Fruit fly (Drosophila melanogaster) whole organism, prepupa: ENCODE data around the gene CG34290.
A peak's percentile ranks its signal among the peaks of the same experiment; 100 is the strongest.

ENCODE experiments used
- Blimp-1 ChIP-seq: fragments of 200-800 bp; sonication (Bioruptor generic); optimal IDR thresholded peaks from 3 replicates; lab custom pipeline; 2017; ENCODE audit warnings: missing biosample characterization, missing genetic modification characterization, mild to moderate bottlenecking, moderate library complexity, missing genetic modification reagents
- CG10631 ChIP-seq: fragments of 200-800 bp; sonication (Bioruptor generic); optimal IDR thresholded peaks from 2 replicates; lab custom pipeline; 2016; ENCODE audit warnings: missing biosample characterization, missing genetic modification characterization
- CG10669 ChIP-seq: fragments of 200-800 bp; sonication (Bioruptor generic); optimal IDR thresholded peaks from 3 replicates; lab custom pipeline; 2018; ENCODE audit warnings: missing biosample characterization, mild to moderate bottlenecking, missing genetic modification characterization, moderate library complexity
- CG11294 ChIP-seq: fragments of 200-800 bp; sonication (Bioruptor generic); IDR thresholded peaks from 2 replicates; pipeline ENCODE4 v1.3.6; 2022; ENCODE audit warnings: missing biosample characterization, missing genetic modification characterization
- CG11902 ChIP-seq: fragments of 200-800 bp; sonication (Bioruptor generic); optimal IDR thresholded peaks from 3 replicates; lab custom pipeline; 2016; ENCODE audit warnings: missing biosample characterization, missing genetic modification characterization
- CG3032 ChIP-seq: fragments of 200-800 bp; optimal IDR thresholded peaks from 2 replicates; lab custom pipeline; 2019; ENCODE audit warnings: missing biosample characterization, mild to moderate bottlenecking, missing genetic modification characterization, moderate library complexity
- CG32006 ChIP-seq: fragments of 200-800 bp; sonication (Bioruptor generic); optimal IDR thresholded peaks from 3 replicates; lab custom pipeline; 2017; ENCODE audit warnings: missing biosample characterization, mild to moderate bottlenecking, missing genetic modification characterization
- CG34406 ChIP-seq: fragments of 200-800 bp; sonication (Bioruptor generic); optimal IDR thresholded peaks from 3 replicates; lab custom pipeline; 2016; ENCODE audit warnings: missing biosample characterization, missing genetic modification characterization
- CG3919 ChIP-seq: fragments of 200-800 bp; sonication (Bioruptor generic); optimal IDR thresholded peaks from 3 replicates; lab custom pipeline; 2016; ENCODE audit warnings: missing biosample characterization, missing genetic modification characterization
- CG6276 ChIP-seq: fragments of 200-800 bp; sonication (Bioruptor generic); optimal IDR thresholded peaks from 2 replicates; lab custom pipeline; 2017; ENCODE audit warnings: missing biosample characterization, mild to moderate bottlenecking, missing genetic modification characterization
- CG6792 ChIP-seq: fragments of 200-800 bp; sonication (Bioruptor generic); optimal IDR thresholded peaks from 3 replicates; lab custom pipeline; 2016; ENCODE audit warnings: missing biosample characterization, missing genetic modification characterization
- CG6808 ChIP-seq: fragments of 200-800 bp; sonication (Bioruptor generic); optimal IDR thresholded peaks from 3 replicates; lab custom pipeline; 2017; ENCODE audit warnings: missing biosample characterization, missing genetic modification characterization, mild to moderate bottlenecking, moderate library complexity, missing genetic modification reagents
- CG8319 ChIP-seq: fragments of 200-800 bp; sonication (Bioruptor generic); optimal IDR thresholded peaks from 3 replicates; lab custom pipeline; 2016; ENCODE audit warnings: missing biosample characterization, missing genetic modification characterization
- CG8632 ChIP-seq: fragments of 200-800 bp; sonication (Bioruptor generic); optimal IDR thresholded peaks from 3 replicates; lab custom pipeline; 2016; ENCODE audit warnings: missing biosample characterization, missing genetic modification characterization
- CG9139 ChIP-seq: fragments of 200-800 bp; sonication (Bioruptor generic); optimal IDR thresholded peaks from 3 replicates; lab custom pipeline; 2017; ENCODE audit warnings: missing biosample characterization, mild to moderate bottlenecking, missing genetic modification characterization
- Eip75B ChIP-seq: fragments of 200-800 bp; sonication (Bioruptor generic); optimal IDR thresholded peaks from 3 replicates; lab custom pipeline; 2016; ENCODE audit warnings: missing biosample characterization, missing genetic modification characterization
- Eip78C ChIP-seq: fragments of 200-800 bp; sonication (Bioruptor generic); peaks from one replicate; lab custom pipeline; 2016; ENCODE audit warnings: missing biosample characterization, missing genetic modification characterization
- Eip93F ChIP-seq: fragments of 200-800 bp; sonication (Bioruptor generic); optimal IDR thresholded peaks from 2 replicates; lab custom pipeline; 2016; ENCODE audit warnings: missing biosample characterization, mild to moderate bottlenecking, missing genetic modification characterization
- Hr38 ChIP-seq: sonication (Bioruptor generic); optimal IDR thresholded peaks from 2 replicates; lab custom pipeline; 2016; ENCODE audit warnings: missing biosample characterization, missing genetic modification characterization
- Hr4 ChIP-seq: fragments of 200-800 bp; sonication (Bioruptor generic); optimal IDR thresholded peaks from 3 replicates; lab custom pipeline; 2016; ENCODE audit warnings: missing biosample characterization, missing genetic modification characterization
- Smox ChIP-seq: fragments of 200-800 bp; sonication (Bioruptor generic); optimal IDR thresholded peaks from 3 replicates; lab custom pipeline; 2016; ENCODE audit warnings: missing biosample characterization, missing genetic modification characterization
- Sox14 ChIP-seq: fragments of 200-800 bp; sonication (Bioruptor generic); optimal IDR thresholded peaks from 3 replicates; lab custom pipeline; 2016; ENCODE audit warnings: missing biosample characterization, missing genetic modification characterization
- achi ChIP-seq: fragments of 200-800 bp; sonication (Bioruptor generic); optimal IDR thresholded peaks from 3 replicates; lab custom pipeline; 2016; ENCODE audit warnings: missing biosample characterization, missing genetic modification characterization
- acj6 ChIP-seq: fragments of 200-800 bp; sonication (Bioruptor generic); optimal IDR thresholded peaks from 3 replicates; lab custom pipeline; 2016; ENCODE audit warnings: missing biosample characterization, missing genetic modification characterization
- cyc ChIP-seq: fragments of 200-800 bp; sonication (Bioruptor generic); optimal IDR thresholded peaks from 3 replicates; lab custom pipeline; 2016; ENCODE audit warnings: missing biosample characterization, missing genetic modification characterization
- dac ChIP-seq: fragments of 200-800 bp; sonication (Bioruptor generic); optimal IDR thresholded peaks from 2 replicates; lab custom pipeline; 2017; ENCODE audit warnings: missing biosample characterization, mild to moderate bottlenecking, missing genetic modification characterization
- dsx ChIP-seq: fragments of 200-800 bp; optimal IDR thresholded peaks from 3 replicates; lab custom pipeline; 2019; ENCODE audit warnings: missing biosample characterization, mild to moderate bottlenecking, missing genetic modification characterization, moderate library complexity; ENCODE audit not compliant: poor library complexity, severe bottlenecking
- eg ChIP-seq: fragments of 200-800 bp; sonication (Bioruptor generic); IDR thresholded peaks from 3 replicates; pipeline ENCODE4 v1.3.6; 2022; ENCODE audit warnings: missing biosample characterization, missing genetic modification characterization
- esn ChIP-seq: fragments of 200-800 bp; sonication (Bioruptor generic); optimal IDR thresholded peaks from 2 replicates; lab custom pipeline; 2016; ENCODE audit warnings: missing biosample characterization, mild to moderate bottlenecking, missing genetic modification characterization, moderate library complexity
- fd59A ChIP-seq: fragments of 200-800 bp; sonication (Bioruptor generic); optimal IDR thresholded peaks from 2 replicates; lab custom pipeline; 2017; ENCODE audit warnings: missing biosample characterization, mild to moderate bottlenecking, missing genetic modification characterization, missing genetic modification reagents
- fd85E ChIP-seq: fragments of 200-800 bp; sonication (Bioruptor generic); optimal IDR thresholded peaks from 3 replicates; lab custom pipeline; 2016; ENCODE audit warnings: missing biosample characterization, missing genetic modification characterization
- fkh ChIP-seq: fragments of 200-800 bp; sonication (Bioruptor generic); optimal IDR thresholded peaks from 3 replicates; lab custom pipeline; 2017; ENCODE audit warnings: missing biosample characterization, mild to moderate bottlenecking, missing genetic modification characterization, moderate library complexity
- net ChIP-seq: fragments of 200-800 bp; sonication (Bioruptor generic); optimal IDR thresholded peaks from 3 replicates; lab custom pipeline; 2016; ENCODE audit warnings: missing biosample characterization, missing genetic modification characterization
- pdm3 ChIP-seq: fragments of 200-800 bp; sonication (Bioruptor generic); optimal IDR thresholded peaks from 3 replicates; lab custom pipeline; 2016; ENCODE audit warnings: missing biosample characterization, missing genetic modification characterization
- salr ChIP-seq, 2 experiments: fragments of 200-800 bp; sonication (Bioruptor generic); optimal IDR thresholded peaks; 3 replicates each; lab custom pipeline; 2016 to 2018; ENCODE audit warnings: missing biosample characterization in 2 of 2, missing genetic modification characterization in 2 of 2, mild to moderate bottlenecking in 1 of 2
- spab ChIP-seq: fragments of 200-800 bp; sonication (Bioruptor generic); optimal IDR thresholded peaks from 2 replicates; lab custom pipeline; 2017; ENCODE audit warnings: missing biosample characterization, mild to moderate bottlenecking, missing genetic modification characterization, missing genetic modification reagents
- ss ChIP-seq, 2 experiments: fragments of 200-800 bp; sonication (Bioruptor generic); optimal IDR thresholded peaks; 2 replicates in 1 of 2; 3 replicates in 1 of 2; lab custom pipeline; 2017 to 2018; ENCODE audit warnings: mild to moderate bottlenecking in 2 of 2, missing biosample characterization in 2 of 2, missing genetic modification characterization in 2 of 2, moderate library complexity in 1 of 2
- svp ChIP-seq: fragments of 200-800 bp; sonication (Bioruptor generic); peaks from one replicate; lab custom pipeline; 2016; ENCODE audit warnings: missing biosample characterization, missing genetic modification characterization

Gene CG34290

DNA sequence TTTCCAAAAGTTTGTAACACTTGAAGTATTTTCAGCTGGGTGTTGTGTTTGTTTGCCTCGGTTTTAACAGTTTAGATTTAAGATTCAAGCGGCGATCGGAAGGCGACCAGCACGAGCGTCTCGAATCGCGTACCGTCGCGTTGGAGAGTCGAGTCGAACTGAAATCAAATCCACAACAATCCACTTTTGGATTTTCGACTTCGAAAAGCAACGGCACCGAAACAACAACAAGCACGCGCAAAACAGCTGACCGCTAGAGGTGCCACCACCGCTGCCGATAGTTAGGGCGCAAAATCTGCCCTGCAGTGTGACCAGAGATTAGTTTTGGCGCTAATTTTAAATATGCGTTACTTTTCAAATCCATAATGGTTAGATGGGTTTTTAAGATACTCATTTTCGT lies 18.5 kb downstream of the CG34290 start, which contains the start of gene jar (continued):
- TF ChIP-seq Eip78C (peak; percentile 81), spab (no peak), Hr4 (GFP tag; lab: Kevin White, UChicago) (no peak), Blimp-1 (no peak), Smox (GFP tag; lab: Kevin White, UChicago) (no peak), CG10631 (GFP tag; lab: Kevin White, UChicago) (no peak), CG6792 (GFP tag; lab: Kevin White, UChicago) (no peak), CG10669 (GFP tag; lab: Kevin White, UChicago) (no peak), CG9139 (GFP tag; lab: Kevin White, UChicago) (peak; percentile 15), CG8632 (GFP tag; lab: Kevin White, UChicago) (no peak), dac (GFP tag; lab: Kevin White, UChicago) (no peak), fd85E (GFP tag; lab: Kevin White, UChicago) (no peak), ss (GFP tag; optimal IDR thresholded peaks at IDR 0.05; lab: Kevin White, UChicago) (peak; percentile 26 to 39), CG11294 (GFP tag; lab: Robert Waterston, UW) (no peak), CG3032 (tag; lab: Kevin White, UChicago) (peak; percentile 11), CG3919 (peak; percentile 21)

DNA sequence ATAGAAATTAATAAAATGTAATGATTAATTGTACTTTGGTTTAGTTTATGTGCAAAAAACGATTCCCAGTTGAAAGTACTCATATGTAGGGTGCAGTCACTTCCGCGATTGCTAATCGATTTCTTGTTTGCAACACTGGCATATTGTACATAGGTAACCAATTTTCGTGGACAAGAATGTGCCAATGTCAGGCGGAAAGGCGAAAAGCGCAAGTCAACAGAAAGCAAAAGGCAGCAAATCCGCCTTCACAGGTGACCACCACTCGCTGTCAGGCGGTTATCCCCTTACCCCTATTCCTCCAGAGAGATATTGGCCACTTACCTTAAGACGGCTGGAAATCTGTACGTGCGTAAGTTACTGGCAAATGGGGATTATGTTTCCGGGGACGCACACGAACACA lies 19.0 kb downstream of the CG34290 start:
- no peak for TF ChIP-seq acj6
- TF ChIP-seq CG6276 (GFP tag; lab: Kevin White, UChicago), result no peak
- no peak for TF ChIP-seq svp (GFP tag; lab: Kevin White, UChicago)
- no peak for TF ChIP-seq CG10631 (GFP tag; lab: Kevin White, UChicago)

DNA sequence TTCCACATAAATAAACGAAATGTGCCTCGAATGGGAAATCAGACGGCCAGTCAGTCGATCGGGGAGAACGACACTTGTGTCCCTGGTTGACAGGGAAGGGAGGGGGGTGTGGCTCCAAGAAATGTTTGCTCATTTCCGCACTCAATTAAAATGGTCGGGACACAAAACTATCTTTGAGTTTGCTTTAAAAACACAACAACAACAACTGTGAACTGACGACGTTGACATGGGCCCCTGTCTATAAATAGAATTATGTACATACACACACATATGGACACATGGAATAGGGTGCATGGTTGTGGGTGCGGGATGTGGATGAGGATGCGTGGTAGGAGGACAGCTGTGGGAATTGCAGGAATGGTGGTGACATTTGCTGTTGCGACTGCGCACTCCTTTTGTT lies 19.6 kb downstream of the CG34290 start:
- TF ChIP-seq CG10669 (GFP tag; lab: Kevin White, UChicago) (no peak), Eip75B (GFP tag; lab: Kevin White, UChicago) (no peak), CG11294 (GFP tag; lab: Robert Waterston, UW) (no peak), CG10631 (GFP tag; lab: Kevin White, UChicago) (no peak), ss (GFP tag; optimal IDR thresholded peaks at IDR 0.05; lab: Kevin White, UChicago) (peak in 1 of 2 experiments; percentile 27), Sox14 (GFP tag; lab: Kevin White, UChicago) (no peak), fkh (GFP tag; lab: Kevin White, UChicago) (peak; percentile 80), CG8319 (GFP tag; lab: Kevin White, UChicago) (no peak)

DNA sequence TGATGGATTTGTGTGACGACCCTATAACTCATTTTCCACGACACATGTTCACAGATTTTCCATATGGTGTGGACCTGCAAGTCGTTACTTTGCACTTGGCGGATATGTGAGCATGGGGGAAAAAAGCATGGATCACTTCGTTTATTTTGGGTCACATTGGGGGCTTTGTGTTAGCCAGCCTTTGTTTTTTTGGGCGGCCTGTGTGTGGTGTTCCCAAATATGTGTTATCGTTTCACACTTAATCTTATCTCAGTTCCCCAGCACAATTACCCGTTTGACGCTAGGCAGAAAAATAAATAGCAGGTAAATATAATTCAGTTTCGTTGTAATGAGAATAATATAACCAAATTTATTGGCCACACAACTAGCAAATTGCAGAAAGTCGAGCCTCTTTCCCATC lies 21.3 kb downstream of the CG34290 start:
- TF ChIP-seq fkh (GFP tag; lab: Kevin White, UChicago), result peak; percentile 51
- no peak for TF ChIP-seq CG6808 (GFP tag; lab: Kevin White, UChicago)
- peak; percentile 28 for TF ChIP-seq Eip93F (GFP tag; lab: Kevin White, UChicago)
- no peak for TF ChIP-seq Hr38 (GFP tag; lab: Kevin White, UChicago)
- no peak for TF ChIP-seq acj6
- no peak for TF ChIP-seq eg (GFP tag; lab: Robert Waterston, UW)

DNA sequence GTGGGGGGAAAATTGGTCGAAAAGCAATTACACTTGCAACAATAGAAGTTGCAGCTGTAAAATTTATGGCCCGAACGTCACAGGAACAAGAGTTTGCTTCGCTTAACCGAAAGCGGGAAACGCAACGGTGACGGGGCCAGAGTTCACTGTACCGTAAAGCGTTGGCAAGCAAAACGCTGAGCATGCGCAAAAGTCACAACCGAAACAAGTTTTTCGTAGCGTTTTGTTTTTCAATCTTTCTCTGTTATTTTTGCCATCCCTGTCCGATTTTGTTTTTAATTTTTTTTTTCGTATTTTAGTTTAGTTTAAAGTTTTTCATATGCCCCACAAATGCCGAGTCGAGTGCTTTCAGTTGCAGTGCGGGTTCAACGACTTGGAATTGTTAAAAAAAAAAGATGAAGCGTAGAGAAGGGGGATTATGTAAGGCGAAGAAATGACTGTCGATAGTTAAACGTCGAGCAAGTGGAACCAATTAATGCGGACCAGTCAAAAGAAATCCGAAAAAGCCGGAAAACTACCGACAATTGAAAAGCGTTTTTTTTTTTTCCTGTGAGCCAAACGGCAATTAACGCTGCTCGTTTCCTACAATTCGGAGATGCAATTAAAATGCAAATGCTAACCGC lies 21.9 kb downstream of the CG34290 start:
- TF ChIP-seq fd59A (GFP tag; lab: Kevin White, UChicago) (no peak), fkh (GFP tag; lab: Kevin White, UChicago) (no peak), Eip78C (no peak), CG32006 (GFP tag; lab: Kevin White, UChicago) (no peak), Sox14 (GFP tag; lab: Kevin White, UChicago) (no peak), dsx (GFP tag; lab: Kevin White, UChicago) (no peak), esn (GFP tag; lab: Kevin White, UChicago) (no peak), pdm3 (no peak), net (GFP tag; lab: Kevin White, UChicago) (no peak), cyc (GFP tag; lab: Kevin White, UChicago) (no peak), salr (GFP tag; optimal IDR thresholded peaks at IDR 0.05; lab: Kevin White, UChicago) (no peak), CG10669 (GFP tag; lab: Kevin White, UChicago) (no peak), CG34406 (no peak), achi (no peak), CG11902 (GFP tag; lab: Kevin White, UChicago) (no peak)
